Worm (Caenorhabditis elegans) whole organism, late embryonic: ENCODE data around the gene cnp-3.

ENCODE experiments used
- Y22D7AL.16 ChIP-seq: sonication (generic microtip); optimal IDR thresholded peaks from 2 replicates; lab custom pipeline; 2016; ENCODE audit warnings: missing genetic modification characterization, missing compliant biosample characterization
- ama-1 ChIP-seq: fragments of 150-350 bp; optimal IDR thresholded peaks from 2 replicates; lab custom pipeline; 2014
- ceh-18 ChIP-seq: sonication (generic microtip); optimal IDR thresholded peaks from 2 replicates; lab custom pipeline; 2016; ENCODE audit warnings: missing genetic modification characterization, missing compliant biosample characterization
- ceh-19 ChIP-seq: fragments of 200-800 bp; sonication (Bioruptor generic); optimal IDR thresholded peaks from 2 replicates; lab custom pipeline; 2018; ENCODE audit warnings: mild to moderate bottlenecking, missing genetic modification characterization, missing compliant biosample characterization
- ceh-6 ChIP-seq: fragments of 200-800 bp; sonication (Bioruptor generic); optimal IDR thresholded peaks from 2 replicates; lab custom pipeline; 2018; ENCODE audit warnings: mild to moderate bottlenecking, missing genetic modification characterization, missing compliant biosample characterization
- fkh-10 ChIP-seq: fragments of 150-350 bp; optimal IDR thresholded peaks from 2 replicates; lab custom pipeline; 2014; ENCODE audit warnings: missing biosample characterization, missing genetic modification reagents, missing genetic modification characterization
- nhr-11 ChIP-seq: fragments of 150-350 bp; optimal IDR thresholded peaks from 2 replicates; lab custom pipeline; 2014; ENCODE audit warnings: missing biosample characterization, missing genetic modification characterization
- pqm-1 ChIP-seq: sonication (generic microtip); optimal IDR thresholded peaks from 2 replicates; lab custom pipeline; 2016; ENCODE audit warnings: missing genetic modification characterization, missing compliant biosample characterization
- pros-1 ChIP-seq: fragments of 150-350 bp; optimal IDR thresholded peaks from 2 replicates; lab custom pipeline; 2014; ENCODE audit warnings: missing biosample characterization, missing genetic modification reagents, missing genetic modification characterization
- sox-4 ChIP-seq: sonication (generic microtip); optimal IDR thresholded peaks from 2 replicates; lab custom pipeline; 2017; ENCODE audit warnings: mild to moderate bottlenecking, missing genetic modification characterization, inconsistent platforms, missing compliant biosample characterization
- ttx-3 ChIP-seq: sonication (generic microtip); optimal IDR thresholded peaks from 2 replicates; lab custom pipeline; 2016; ENCODE audit warnings: missing genetic modification reagents, missing genetic modification characterization, missing compliant biosample characterization
- unc-55 ChIP-seq: sonication (generic microtip); optimal IDR thresholded peaks from 2 replicates; lab custom pipeline; 2017; ENCODE audit warnings: missing biosample characterization, missing genetic modification reagents, missing genetic modification characterization
- unc-86 ChIP-seq: sonication (generic microtip); optimal IDR thresholded peaks from 2 replicates; lab custom pipeline; 2016; ENCODE audit warnings: missing genetic modification characterization, missing compliant biosample characterization

DNA sequence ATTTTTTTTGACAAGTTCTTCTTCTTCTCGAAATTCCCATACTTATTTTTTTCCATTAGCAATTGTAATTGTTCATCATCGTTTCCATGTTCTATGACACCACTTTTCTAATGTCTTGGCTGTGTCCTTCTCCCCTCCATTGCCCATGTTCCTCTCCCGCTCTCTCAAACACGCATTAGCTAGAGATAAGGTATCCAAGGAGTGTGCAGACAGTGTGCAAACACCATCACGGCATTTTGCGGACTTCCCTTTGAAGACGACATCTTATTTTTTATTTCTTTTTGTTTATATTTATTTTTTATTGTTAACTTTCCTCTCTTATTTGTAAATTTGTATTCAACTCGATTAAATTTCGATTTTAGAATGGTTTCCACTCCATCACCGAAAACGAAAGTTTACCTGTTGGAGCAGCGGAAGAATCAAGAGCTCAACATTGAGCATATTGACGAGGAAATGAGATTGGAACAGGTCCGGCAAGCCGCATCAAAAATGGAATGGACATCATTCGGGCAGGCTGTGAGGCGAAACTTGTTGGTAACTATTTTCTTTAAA, 13.3 kb upstream of the cnp-3 start, which contains the start of gene mdt-1.2:
- no peak for TF ChIP-seq pqm-1 (tag; lab: Kevin White, UChicago)
- TF ChIP-seq ceh-18: no peak
- TF ChIP-seq ama-1: no peak
- no peak for TF ChIP-seq ceh-19 (GFP tag; lab: Kevin White, UChicago)
- no peak for TF ChIP-seq nhr-11
- TF ChIP-seq ttx-3 (tag; lab: Kevin White, UChicago): no peak
- peak; percentile 13 for TF ChIP-seq sox-4
- no peak for TF ChIP-seq unc-86 (tag; lab: Kevin White, UChicago)
- TF ChIP-seq unc-55 (GFP tag; lab: Kevin White, UChicago): peak; percentile 24
- TF ChIP-seq fkh-10: no peak
- TF ChIP-seq pros-1 (tag; lab: Kevin White, UChicago): peak; percentile 33
- no peak for TF ChIP-seq Y22D7AL.16
- TF ChIP-seq ceh-6: no peak
